Fruit fly (Drosophila melanogaster) whole organism, embryonic: ENCODE data around the gene CG13920.

Source experiments
- CG10431 ChIP-seq: fragments of 200-800 bp; sonication (Bioruptor generic); optimal IDR thresholded peaks from 3 replicates; lab custom pipeline; 2018; ENCODE audit warnings: missing biosample characterization, mild to moderate bottlenecking, missing genetic modification characterization
- CG10959 ChIP-seq: fragments of 200-800 bp; sonication (Bioruptor generic); IDR thresholded peaks from 2 replicates; pipeline ENCODE4 v1.3.6; 2022; ENCODE audit warnings: missing biosample characterization, missing genetic modification characterization
- CG11247 ChIP-seq: fragments of 200-800 bp; sonication (Bioruptor generic); IDR thresholded peaks from 2 replicates; pipeline ENCODE4 v1.3.6; 2022; ENCODE audit warnings: missing biosample characterization, missing genetic modification characterization
- CG13296 ChIP-seq: fragments of 200-800 bp; sonication (Bioruptor generic); optimal IDR thresholded peaks from 3 replicates; lab custom pipeline; 2018; ENCODE audit warnings: missing biosample characterization, mild to moderate bottlenecking, missing genetic modification characterization
- CG15011 ChIP-seq: fragments of 200-800 bp; sonication (Bioruptor generic); optimal IDR thresholded peaks from 3 replicates; lab custom pipeline; 2018; ENCODE audit warnings: missing biosample characterization, mild to moderate bottlenecking, missing genetic modification characterization
- CG15073 ChIP-seq: fragments of 200-800 bp; sonication (Bioruptor generic); optimal IDR thresholded peaks from 2 replicates; lab custom pipeline; 2016; ENCODE audit warnings: missing biosample characterization, missing genetic modification characterization
- CG15479 ChIP-seq: fragments of 200-800 bp; sonication (Bioruptor generic); optimal IDR thresholded peaks from 3 replicates; lab custom pipeline; 2019; ENCODE audit warnings: missing biosample characterization, mild to moderate bottlenecking, missing genetic modification characterization, moderate library complexity
- CG1832 ChIP-seq: fragments of 200-800 bp; sonication (Bioruptor generic); optimal IDR thresholded peaks from 2 replicates; lab custom pipeline; 2017; ENCODE audit warnings: missing biosample characterization, mild to moderate bottlenecking, missing genetic modification characterization, inconsistent platforms
- CG18476 ChIP-seq: fragments of 200-800 bp; sonication (Bioruptor generic); optimal IDR thresholded peaks from 2 replicates; lab custom pipeline; 2016; ENCODE audit warnings: missing biosample characterization, mild to moderate bottlenecking, missing genetic modification characterization
- CG4730 ChIP-seq: fragments of 200-800 bp; sonication (Bioruptor generic); IDR thresholded peaks from 2 replicates; pipeline ENCODE4 v1.3.6; 2022; ENCODE audit warnings: missing biosample characterization, missing genetic modification characterization
- CG5180 ChIP-seq: fragments of 200-800 bp; sonication (Bioruptor generic); optimal IDR thresholded peaks from 3 replicates; lab custom pipeline; 2017; ENCODE audit warnings: missing biosample characterization, missing genetic modification characterization, mild to moderate bottlenecking, moderate library complexity, missing genetic modification reagents
- CG5245 ChIP-seq: fragments of 200-800 bp; sonication (Bioruptor generic); optimal IDR thresholded peaks from 3 replicates; lab custom pipeline; 2016; ENCODE audit warnings: missing biosample characterization, missing genetic modification characterization
- CG6765 ChIP-seq: fragments of 200-800 bp; sonication (Bioruptor generic); optimal IDR thresholded peaks from 3 replicates; lab custom pipeline; 2017; ENCODE audit warnings: missing biosample characterization, mild to moderate bottlenecking, missing genetic modification characterization
- CG8290 ChIP-seq, 3 experiments: fragments of 200-800 bp; sonication (Bioruptor generic); optimal IDR thresholded peaks; 2 replicates each; lab custom pipeline; 2016 to 2019; ENCODE audit warnings: missing biosample characterization in 3 of 3, missing genetic modification characterization in 3 of 3, mild to moderate bottlenecking in 2 of 3, moderate library complexity in 1 of 3
- CG8765 ChIP-seq: fragments of 200-800 bp; sonication (Bioruptor generic); IDR thresholded peaks from 2 replicates; pipeline ENCODE4 v1.3.6; 2022; ENCODE audit warnings: missing biosample characterization, missing genetic modification characterization
- CoRest ChIP-seq: fragments of 200-800 bp; sonication (Bioruptor generic); optimal IDR thresholded peaks from 3 replicates; lab custom pipeline; 2018; ENCODE audit warnings: missing biosample characterization, mild to moderate bottlenecking, missing genetic modification characterization, moderate library complexity
- GATAe ChIP-seq: fragments of 200-800 bp; sonication (Bioruptor generic); conservative IDR thresholded peaks from 2 replicates; pipeline ENCODE4 v1.3.6; 2022; ENCODE audit warnings: missing biosample characterization, missing genetic modification characterization
- Gug ChIP-seq: fragments of 200-800 bp; sonication (Bioruptor generic); IDR thresholded peaks from 4 replicates; pipeline ENCODE4 v1.3.6; 2022; ENCODE audit warnings: missing biosample characterization, missing genetic modification characterization
- Hr39 ChIP-seq: fragments of >200 bp; optimal IDR thresholded peaks from 2 replicates; lab custom pipeline; 2017
- Lim3 ChIP-seq: fragments of 200-800 bp; sonication (Bioruptor generic); IDR thresholded peaks from 2 replicates; pipeline ENCODE4 v1.3.6; 2022; ENCODE audit warnings: missing biosample characterization, missing genetic modification characterization
- NC2α ChIP-seq: fragments of 200-800 bp; sonication (Bioruptor generic); optimal IDR thresholded peaks from 2 replicates; lab custom pipeline; 2016; ENCODE audit warnings: missing biosample characterization, missing genetic modification characterization
- Nf-YC ChIP-seq: fragments of 200-800 bp; optimal IDR thresholded peaks from 3 replicates; lab custom pipeline; 2019; ENCODE audit warnings: missing biosample characterization, mild to moderate bottlenecking, missing genetic modification characterization, moderate library complexity
- NfI ChIP-seq: fragments of 200-800 bp; sonication (Bioruptor generic); optimal IDR thresholded peaks from 3 replicates; lab custom pipeline; 2018; ENCODE audit warnings: missing biosample characterization, mild to moderate bottlenecking, missing genetic modification characterization, moderate library complexity
- Ravus ChIP-seq: fragments of 200-800 bp; sonication (Bioruptor generic); IDR thresholded peaks from 2 replicates; pipeline ENCODE4 v1.3.6; 2022; ENCODE audit warnings: missing biosample characterization, missing genetic modification characterization
- Rfx ChIP-seq: fragments of 200-800 bp; sonication (Bioruptor generic); IDR thresholded peaks from 2 replicates; pipeline ENCODE4 v1.3.6; 2022; ENCODE audit warnings: missing biosample characterization, missing genetic modification characterization
- Sin3A ChIP-seq: fragments of >200 bp; optimal IDR thresholded peaks from 2 replicates; lab custom pipeline; 2018
- Xbp1 ChIP-seq: fragments of 200-800 bp; sonication (Bioruptor generic); optimal IDR thresholded peaks from 3 replicates; lab custom pipeline; 2016; ENCODE audit warnings: missing biosample characterization, mild to moderate bottlenecking, missing genetic modification characterization
- amos ChIP-seq: fragments of 200-800 bp; sonication (Bioruptor generic); IDR thresholded peaks from 2 replicates; pipeline ENCODE4 v1.3.6; 2022; ENCODE audit warnings: missing biosample characterization, missing genetic modification characterization; ENCODE audit not compliant: partially characterized antibody
- ato ChIP-seq: fragments of 200-800 bp; sonication (Bioruptor generic); IDR thresholded peaks from 2 replicates; pipeline ENCODE4 v1.3.6; 2022; ENCODE audit warnings: missing biosample characterization, missing genetic modification characterization; ENCODE audit not compliant: partially characterized antibody
- bab2 ChIP-seq: fragments of 200-800 bp; sonication (Bioruptor generic); optimal IDR thresholded peaks from 2 replicates; lab custom pipeline; 2016; ENCODE audit warnings: missing biosample characterization, missing genetic modification characterization
- bigmax ChIP-seq: fragments of 200-800 bp; sonication (Bioruptor generic); optimal IDR thresholded peaks from 2 replicates; lab custom pipeline; 2018; ENCODE audit warnings: missing biosample characterization, mild to moderate bottlenecking, missing genetic modification characterization
- chm ChIP-seq: fragments of 200-800 bp; sonication (Bioruptor generic); IDR thresholded peaks from 2 replicates; pipeline ENCODE4 v1.3.6; 2022; ENCODE audit warnings: missing biosample characterization, missing genetic modification characterization
- crc ChIP-seq: fragments of 200-800 bp; sonication (Bioruptor generic); optimal IDR thresholded peaks from 2 replicates; lab custom pipeline; 2016; ENCODE audit warnings: missing biosample characterization, missing genetic modification characterization
- crol ChIP-seq: fragments of 200-800 bp; sonication (Bioruptor generic); IDR thresholded peaks from 2 replicates; pipeline ENCODE4 v1.3.6; 2022; ENCODE audit warnings: missing biosample characterization, missing genetic modification characterization
- cwo ChIP-seq: fragments of 200-800 bp; sonication (Bioruptor generic); optimal IDR thresholded peaks from 3 replicates; lab custom pipeline; 2017; ENCODE audit warnings: missing biosample characterization, missing genetic modification characterization, mild to moderate bottlenecking, moderate library complexity, missing genetic modification reagents
- danr ChIP-seq: fragments of 200-800 bp; sonication (Bioruptor generic); IDR thresholded peaks from 2 replicates; pipeline ENCODE4 v1.3.6; 2022; ENCODE audit warnings: missing biosample characterization, missing genetic modification characterization
- disco-r ChIP-seq: fragments of 200-800 bp; sonication (Bioruptor generic); optimal IDR thresholded peaks from 2 replicates; lab custom pipeline; 2016; ENCODE audit warnings: missing biosample characterization, missing genetic modification characterization
- en ChIP-seq: fragments of 200-800 bp; sonication (Bioruptor generic); optimal IDR thresholded peaks from 2 replicates; lab custom pipeline; 2016; ENCODE audit warnings: missing biosample characterization, missing genetic modification characterization
- fru ChIP-seq: fragments of >200 bp; optimal IDR thresholded peaks from 2 replicates; lab custom pipeline; 2017
- inv ChIP-seq: fragments of 200-800 bp; sonication (Bioruptor generic); IDR thresholded peaks from 2 replicates; pipeline ENCODE4 v1.3.6; 2022; ENCODE audit warnings: missing biosample characterization, missing genetic modification characterization; ENCODE audit not compliant: partially characterized antibody
- lbe ChIP-seq: fragments of 200-800 bp; sonication (Bioruptor generic); optimal IDR thresholded peaks from 2 replicates; lab custom pipeline; 2016; ENCODE audit warnings: missing biosample characterization, mild to moderate bottlenecking, missing genetic modification characterization
- mam ChIP-seq: fragments of 200-800 bp; sonication (Bioruptor generic); optimal IDR thresholded peaks from 3 replicates; lab custom pipeline; 2016; ENCODE audit warnings: missing biosample characterization, missing genetic modification characterization
- nau ChIP-seq: fragments of 200-800 bp; sonication (Bioruptor generic); optimal IDR thresholded peaks from 3 replicates; lab custom pipeline; 2017; ENCODE audit warnings: missing biosample characterization, mild to moderate bottlenecking, missing genetic modification characterization, missing genetic modification reagents
- pho ChIP-seq: fragments of 200-800 bp; sonication (Bioruptor generic); optimal IDR thresholded peaks from 2 replicates; lab custom pipeline; 2016; ENCODE audit warnings: missing biosample characterization, missing genetic modification characterization
- pum ChIP-seq: fragments of 200-800 bp; sonication (Bioruptor generic); optimal IDR thresholded peaks from 2 replicates; lab custom pipeline; 2016; ENCODE audit warnings: missing biosample characterization, missing genetic modification characterization
- scrt ChIP-seq: fragments of 200-800 bp; sonication (Bioruptor generic); optimal IDR thresholded peaks from 2 replicates; lab custom pipeline; 2018; ENCODE audit warnings: missing biosample characterization, mild to moderate bottlenecking, missing genetic modification characterization, moderate library complexity
- sd ChIP-seq: fragments of 200-800 bp; sonication (Bioruptor generic); optimal IDR thresholded peaks from 3 replicates; lab custom pipeline; 2018; ENCODE audit warnings: missing biosample characterization, mild to moderate bottlenecking, missing genetic modification characterization, moderate library complexity
- stc ChIP-seq: fragments of 200-800 bp; sonication (Bioruptor generic); IDR thresholded peaks from 2 replicates; pipeline ENCODE4 v1.3.6; 2022; ENCODE audit warnings: missing biosample characterization, missing genetic modification characterization
- tna ChIP-seq: fragments of 200-800 bp; sonication (Bioruptor generic); IDR thresholded peaks from 2 replicates; pipeline ENCODE4 v1.3.6; 2022; ENCODE audit warnings: missing biosample characterization, missing genetic modification characterization; ENCODE audit not compliant: partially characterized antibody
- vnd ChIP-seq: fragments of 200-800 bp; sonication (Bioruptor generic); IDR thresholded peaks from 3 replicates; pipeline ENCODE4 v1.3.6; 2022; ENCODE audit warnings: missing biosample characterization, missing genetic modification characterization; ENCODE audit not compliant: partially characterized antibody

CG13920 gene

dm6 chr3L:1639185-1639812 is 9.4 kb upstream of the CG13920 start, which contains the start of the genes Mettl2 and Bgb (continued):
- TF ChIP-seq disco-r (GFP tag; lab: Kevin White, UChicago) (peak; percentile 60), CG11247 (peak; percentile 68), CG4730 (peak; percentile 77), bigmax (GFP tag; lab: Kevin White, UChicago) (no peak), scrt (GFP tag; lab: Kevin White, UChicago) (no peak), NC2α (GFP tag; lab: Kevin White, UChicago) (peak; percentile 23), chm (0 out of 2 replicates have a peak, but pooled peaks have one; percentile 35), pho (GFP tag; lab: Kevin White, UChicago) (peak; percentile 84), Xbp1 (GFP tag; lab: Kevin White, UChicago) (peak; percentile 87), en (GFP tag; lab: Kevin White, UChicago) (peak; percentile 53), danr (GFP tag; lab: Robert Waterston, UW) (peak; percentile 80), CG8290 (GFP tag; optimal IDR thresholded peaks at IDR 0.05; lab: Kevin White, UChicago) (peak; percentile 57), CG8290 (tag; optimal IDR thresholded peaks at IDR 0.05; lab: Kevin White, UChicago) (no peak), CG10959 (GFP tag; lab: Robert Waterston, UW) (peak; percentile 67), stc (0 out of 2 replicates have a peak, but pooled peaks have one; percentile 39), CG5245 (GFP tag; lab: Kevin White, UChicago) (peak; percentile 65), NfI (GFP tag; lab: Kevin White, UChicago) (peak; percentile 64), Sin3A (lab: Kevin White, UChicago) (peak; percentile 95), Rfx (GFP tag; lab: Robert Waterston, UW) (peak; percentile 90), pum (GFP tag; lab: Kevin White, UChicago) (peak; percentile 88), Ravus (no peak), CoRest (peak; percentile 83), CG6765 (GFP tag; lab: Kevin White, UChicago) (peak; percentile 34), CG18476 (peak; percentile 62), CG5180 (GFP tag; lab: Kevin White, UChicago) (no peak), amos (GFP tag; lab: Robert Waterston, UW) (peak; percentile 66), GATAe (peak; percentile 70), CG8765 (GFP tag; lab: Robert Waterston, UW) (peak; percentile 81), Nf-YC (tag; lab: Kevin White, UChicago) (peak; percentile 62), CG15011 (GFP tag; lab: Kevin White, UChicago) (no peak), Gug (GFP tag; lab: Robert Waterston, UW) (peak; percentile 93), nau (GFP tag; lab: Kevin White, UChicago) (no peak), CG1832 (GFP tag; lab: Kevin White, UChicago) (no peak), mam (peak; percentile 90), Hr39 (no peak), vnd (GFP tag; lab: Robert Waterston, UW) (peak; percentile 84), ato (GFP tag; lab: Robert Waterston, UW) (peak; percentile 20; the same call in 1 of the 2 replicates), CG13296 (GFP tag; lab: Kevin White, UChicago) (peak; percentile 13), tna (GFP tag; lab: Robert Waterston, UW) (0 out of 2 replicates have a peak, but pooled peaks have one; percentile 9), CG15479 (no peak), cwo (GFP tag; lab: Kevin White, UChicago) (peak; percentile 53), crc (peak; percentile 57), lbe (GFP tag; lab: Kevin White, UChicago) (peak; percentile 2), CG10431 (GFP tag; lab: Kevin White, UChicago) (no peak), CG15073 (GFP tag; lab: Kevin White, UChicago) (no peak), sd (tag; lab: Kevin White, UChicago) (no peak), fru (lab: Kevin White, UChicago) (no peak), Lim3 (GFP tag; lab: Robert Waterston, UW) (no peak), inv (peak; percentile 84), crol (no peak), bab2 (GFP tag; lab: Kevin White, UChicago) (peak; percentile 79)
